Worm (Caenorhabditis elegans) whole organism, mixed stage, embryonic: ENCODE results near the gene T05C12.9.

Experiments used
- M03D4.4 ChIP-seq: sonication (generic microtip); optimal IDR thresholded peaks from 2 replicates; lab custom pipeline; 2017; ENCODE audit warnings: mild to moderate bottlenecking, missing genetic modification characterization, missing compliant biosample characterization
- bed-3 ChIP-seq: fragments of 200-800 bp; sonication (Bioruptor generic); optimal IDR thresholded peaks from 3 replicates; lab custom pipeline; 2018; ENCODE audit warnings: mild to moderate bottlenecking, missing genetic modification characterization, moderate library complexity, missing compliant biosample characterization
- blmp-1 ChIP-seq: fragments of 150-350 bp; optimal IDR thresholded peaks from 2 replicates; lab custom pipeline; 2014; ENCODE audit warnings: missing biosample characterization, missing genetic modification characterization
- ceh-39 ChIP-seq: fragments of 150-350 bp; optimal IDR thresholded peaks from 2 replicates; lab custom pipeline; 2014; ENCODE audit warnings: missing biosample characterization, missing genetic modification characterization
- ceh-43 ChIP-seq: fragments of 200-800 bp; sonication (Bioruptor generic); optimal IDR thresholded peaks from 2 replicates; lab custom pipeline; 2018; ENCODE audit warnings: mild to moderate bottlenecking, missing genetic modification characterization, moderate library complexity, missing compliant biosample characterization
- ceh-83 ChIP-seq: fragments of 200-800 bp; sonication (Bioruptor generic); optimal IDR thresholded peaks from 2 replicates; lab custom pipeline; 2018; ENCODE audit warnings: mild to moderate bottlenecking, missing genetic modification characterization, missing compliant biosample characterization
- ces-1 ChIP-seq: fragments of 150-350 bp; optimal IDR thresholded peaks from 2 replicates; lab custom pipeline; 2014; ENCODE audit warnings: missing biosample characterization, missing genetic modification reagents, missing genetic modification characterization
- cnd-1 ChIP-seq: fragments of 200-800 bp; sonication (Bioruptor generic); optimal IDR thresholded peaks from 2 replicates; lab custom pipeline; 2018; ENCODE audit warnings: mild to moderate bottlenecking, missing genetic modification characterization, missing compliant biosample characterization
- drap-1 ChIP-seq: fragments of 200-800 bp; sonication (Bioruptor generic); optimal IDR thresholded peaks from 3 replicates; lab custom pipeline; 2018; ENCODE audit warnings: mild to moderate bottlenecking, missing genetic modification characterization, missing compliant biosample characterization
- elt-1 ChIP-seq: sonication (generic microtip); optimal IDR thresholded peaks from 2 replicates; lab custom pipeline; 2017; ENCODE audit warnings: missing genetic modification characterization, mild to moderate bottlenecking, missing compliant biosample characterization, antibody characterized with exemption, moderate library complexity, borderline replicate concordance; ENCODE audit not compliant: insufficient read depth
- elt-3 ChIP-seq: fragments of 150-350 bp; optimal IDR thresholded peaks from 2 replicates; lab custom pipeline; 2014; ENCODE audit warnings: missing biosample characterization, missing genetic modification characterization
- flh-1 ChIP-seq: fragments of 200-800 bp; sonication (Bioruptor generic); optimal IDR thresholded peaks from 2 replicates; lab custom pipeline; 2018; ENCODE audit warnings: mild to moderate bottlenecking, missing genetic modification characterization, moderate library complexity, missing compliant biosample characterization
- ham-2 ChIP-seq: fragments of 200-800 bp; sonication (Bioruptor generic); optimal IDR thresholded peaks from 2 replicates; lab custom pipeline; 2018; ENCODE audit warnings: mild to moderate bottlenecking, missing genetic modification characterization, missing compliant biosample characterization
- hlh-1 ChIP-seq: fragments of 150-350 bp; optimal IDR thresholded peaks from 2 replicates; lab custom pipeline; 2014; ENCODE audit warnings: missing biosample characterization, missing genetic modification reagents, missing genetic modification characterization
- lin-13 ChIP-seq: fragments of 150-350 bp; optimal IDR thresholded peaks from 2 replicates; lab custom pipeline; 2014; ENCODE audit warnings: missing biosample characterization, missing genetic modification characterization
- lin-32 ChIP-seq: fragments of 200-800 bp; sonication (Bioruptor generic); optimal IDR thresholded peaks from 2 replicates; lab custom pipeline; 2018; ENCODE audit warnings: mild to moderate bottlenecking, missing genetic modification characterization, missing compliant biosample characterization
- lsy-2 ChIP-seq: fragments of 150-350 bp; optimal IDR thresholded peaks from 2 replicates; lab custom pipeline; 2014; ENCODE audit warnings: missing biosample characterization, missing genetic modification characterization
- mab-5 ChIP-seq: fragments of 150-350 bp; optimal IDR thresholded peaks from 2 replicates; lab custom pipeline; 2014; ENCODE audit warnings: missing biosample characterization, missing genetic modification characterization
- mep-1 ChIP-seq: fragments of 150-350 bp; optimal IDR thresholded peaks from 2 replicates; lab custom pipeline; 2017; ENCODE audit warnings: missing biosample characterization, missing genetic modification reagents, missing genetic modification characterization, inconsistent platforms
- mls-2 ChIP-seq: sonication (generic microtip); optimal IDR thresholded peaks from 2 replicates; lab custom pipeline; 2016; ENCODE audit warnings: mild to moderate bottlenecking, missing genetic modification characterization, moderate library complexity, missing compliant biosample characterization
- nhr-12 ChIP-seq: fragments of 150-350 bp; optimal IDR thresholded peaks from 2 replicates; lab custom pipeline; 2014; ENCODE audit warnings: missing biosample characterization, missing genetic modification characterization
- nhr-2 ChIP-seq: fragments of 150-350 bp; optimal IDR thresholded peaks from 2 replicates; lab custom pipeline; 2014; ENCODE audit warnings: missing biosample characterization, missing genetic modification characterization
- nhr-237 ChIP-seq: fragments of 150-350 bp; optimal IDR thresholded peaks from 2 replicates; lab custom pipeline; 2014; ENCODE audit warnings: missing biosample characterization, missing genetic modification characterization
- nhr-28 ChIP-seq: fragments of 150-350 bp; optimal IDR thresholded peaks from 2 replicates; lab custom pipeline; 2014; ENCODE audit warnings: missing biosample characterization, missing genetic modification characterization
- nhr-76 ChIP-seq: sonication (generic microtip); optimal IDR thresholded peaks from 2 replicates; lab custom pipeline; 2017; ENCODE audit warnings: missing biosample characterization, missing genetic modification characterization
- pha-4 ChIP-seq: fragments of 150-350 bp; optimal IDR thresholded peaks from 2 replicates; lab custom pipeline; 2018; ENCODE audit warnings: missing biosample characterization, missing genetic modification reagents, missing genetic modification characterization
- sem-2 ChIP-seq: fragments of 200-800 bp; sonication (Bioruptor generic); optimal IDR thresholded peaks from 2 replicates; lab custom pipeline; 2018; ENCODE audit warnings: mild to moderate bottlenecking, missing genetic modification characterization, missing compliant biosample characterization
- snpc-4 ChIP-seq: fragments of 150-350 bp; optimal IDR thresholded peaks from 2 replicates; lab custom pipeline; 2014; ENCODE audit warnings: missing biosample characterization, missing genetic modification characterization
- sptf-1 ChIP-seq: sonication (generic microtip); optimal IDR thresholded peaks from 2 replicates; lab custom pipeline; 2017; ENCODE audit warnings: mild to moderate bottlenecking, missing genetic modification characterization, moderate library complexity, missing compliant biosample characterization
- tbx-8 ChIP-seq: fragments of 200-800 bp; sonication (Bioruptor generic); optimal IDR thresholded peaks from 2 replicates; lab custom pipeline; 2018; ENCODE audit warnings: mild to moderate bottlenecking, missing genetic modification characterization, moderate library complexity, missing compliant biosample characterization
- unc-120 ChIP-seq: sonication (generic microtip); optimal IDR thresholded peaks from 2 replicates; lab custom pipeline; 2017; ENCODE audit warnings: missing genetic modification characterization, missing compliant biosample characterization; ENCODE audit not compliant: poor library complexity, severe bottlenecking
- unc-39 ChIP-seq: fragments of 150-350 bp; optimal IDR thresholded peaks from 2 replicates; lab custom pipeline; 2014; ENCODE audit warnings: missing biosample characterization, missing genetic modification characterization
- unc-62 ChIP-seq: fragments of 150-350 bp; optimal IDR thresholded peaks from 2 replicates; lab custom pipeline; 2014; ENCODE audit warnings: missing biosample characterization, missing genetic modification reagents, missing genetic modification characterization
- zip-8 ChIP-seq: fragments of 150-350 bp; optimal IDR thresholded peaks from 2 replicates; lab custom pipeline; 2014; ENCODE audit warnings: missing biosample characterization, missing genetic modification characterization
- ztf-11 ChIP-seq: fragments of 150-350 bp; optimal IDR thresholded peaks from 2 replicates; lab custom pipeline; 2014; ENCODE audit warnings: missing biosample characterization, missing genetic modification characterization

The T05C12.9 gene

DNA sequence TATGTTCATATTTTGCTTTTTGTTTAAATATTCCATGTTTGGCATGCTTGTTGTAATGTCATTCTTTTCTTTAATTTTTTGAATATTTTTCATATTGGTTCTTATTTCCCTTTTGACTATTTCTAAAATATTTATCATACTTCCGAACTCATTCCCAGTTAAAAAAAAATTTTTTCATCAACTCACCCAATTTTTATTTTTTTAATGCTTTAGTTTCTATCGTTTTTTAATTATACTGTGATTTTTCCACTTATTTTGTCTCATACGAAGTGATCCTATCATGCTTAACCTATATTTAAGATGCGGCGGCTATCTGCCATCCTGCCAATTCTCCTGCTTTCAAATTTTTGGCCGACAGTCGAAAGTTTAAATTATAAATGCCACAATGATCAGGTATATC, 5.5 kb upstream of the T05C12.9 start, which contains the start of gene qua-1:
TSS of gene qua-1 (plus strand) at position 301 of the 400 bp plus-strand sequence.
- no peak for TF ChIP-seq mep-1 (tag; lab: Kevin White, UChicago)
- no peak for TF ChIP-seq ceh-83 (GFP tag; lab: Kevin White, UChicago)
- TF ChIP-seq mls-2 (tag; lab: Kevin White, UChicago), result no peak
- no peak for TF ChIP-seq nhr-12 (tag; lab: Kevin White, UChicago)
- no peak for TF ChIP-seq bed-3 (GFP tag; lab: Kevin White, UChicago)
- no peak for TF ChIP-seq flh-1 (GFP tag; lab: Kevin White, UChicago)
- TF ChIP-seq unc-62 (GFP tag; lab: Kevin White, UChicago), result no peak
- no peak for TF ChIP-seq tbx-8 (GFP tag; lab: Kevin White, UChicago)
- no peak for TF ChIP-seq lin-13
- no peak for TF ChIP-seq nhr-2
- no peak for TF ChIP-seq mab-5
- TF ChIP-seq snpc-4, result no peak
- TF ChIP-seq nhr-237 (tag; lab: Kevin White, UChicago), result no peak
- TF ChIP-seq zip-8 (tag; lab: Kevin White, UChicago), result no peak
- TF ChIP-seq nhr-76, result no peak
- TF ChIP-seq drap-1 (GFP tag; lab: Kevin White, UChicago), result no peak
- TF ChIP-seq unc-120 (tag; lab: Kevin White, UChicago), result no peak
- TF ChIP-seq sem-2 (GFP tag; lab: Kevin White, UChicago), result no peak
- TF ChIP-seq ham-2, result no peak

DNA sequence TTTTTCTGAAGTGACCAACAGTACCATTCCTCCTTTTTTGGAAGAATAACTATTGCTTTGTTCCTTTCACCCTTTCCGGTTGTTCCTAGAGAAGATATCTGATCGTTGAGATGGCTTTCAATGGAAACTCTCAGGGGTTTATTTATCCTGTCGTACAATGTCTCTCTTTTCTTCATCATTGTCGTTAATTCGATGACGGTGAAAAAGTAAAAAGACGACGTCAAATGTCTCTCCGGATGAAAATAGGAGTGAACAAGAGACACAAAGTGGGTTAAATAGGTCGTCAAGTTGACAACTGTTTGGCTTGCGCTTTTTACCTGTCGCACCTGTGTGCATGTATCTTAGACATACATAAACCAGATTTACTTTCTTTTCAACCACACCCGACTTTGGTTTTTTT, 896 bp upstream of the T05C12.9 start:
- TF ChIP-seq bed-3 (GFP tag; lab: Kevin White, UChicago) (no peak), cnd-1 (tag; lab: Kevin White, UChicago) (no peak), flh-1 (GFP tag; lab: Kevin White, UChicago) (no peak), nhr-76 (no peak), unc-39 (tag; lab: Kevin White, UChicago) (no peak), tbx-8 (GFP tag; lab: Kevin White, UChicago) (no peak), lin-32 (GFP tag; lab: Kevin White, UChicago) (no peak), ceh-43 (GFP tag; lab: Kevin White, UChicago) (no peak), hlh-1 (tag; lab: Kevin White, UChicago) (no peak), elt-1 (tag; lab: Kevin White, UChicago) (no peak), snpc-4 (no peak), lsy-2 (tag; lab: Kevin White, UChicago) (no peak), mab-5 (no peak), ham-2 (no peak), zip-8 (tag; lab: Kevin White, UChicago) (no peak)
- TF ChIP-seq, all 35 proteins: peak for 0

DNA sequence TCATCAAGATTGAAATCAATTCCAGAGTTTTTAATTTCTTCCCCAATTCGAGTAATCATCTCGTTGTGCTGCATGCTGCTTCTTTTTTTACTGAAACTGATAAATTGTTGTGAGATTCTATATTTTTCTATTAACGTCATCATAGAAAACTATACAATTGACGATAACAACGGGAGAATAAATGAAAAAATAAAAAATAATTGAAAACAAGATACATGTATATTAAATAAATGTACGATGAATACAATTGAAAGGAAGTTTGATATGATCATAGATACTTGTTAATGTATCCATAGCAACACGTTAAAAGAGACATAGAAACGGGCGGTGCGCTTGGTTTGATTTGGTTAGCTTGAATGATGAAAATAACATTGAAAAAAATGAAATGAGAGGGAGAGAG, 2.6 kb downstream of the T05C12.9 start, which contains the start of gene T05C12.8:
TSS of gene T05C12.8 (minus strand) at position 101 of the 400 bp plus-strand sequence.
- TF ChIP-seq ces-1 (GFP tag; lab: Kevin White, UChicago), result peak; percentile 15
- no peak for TF ChIP-seq lin-13

DNA sequence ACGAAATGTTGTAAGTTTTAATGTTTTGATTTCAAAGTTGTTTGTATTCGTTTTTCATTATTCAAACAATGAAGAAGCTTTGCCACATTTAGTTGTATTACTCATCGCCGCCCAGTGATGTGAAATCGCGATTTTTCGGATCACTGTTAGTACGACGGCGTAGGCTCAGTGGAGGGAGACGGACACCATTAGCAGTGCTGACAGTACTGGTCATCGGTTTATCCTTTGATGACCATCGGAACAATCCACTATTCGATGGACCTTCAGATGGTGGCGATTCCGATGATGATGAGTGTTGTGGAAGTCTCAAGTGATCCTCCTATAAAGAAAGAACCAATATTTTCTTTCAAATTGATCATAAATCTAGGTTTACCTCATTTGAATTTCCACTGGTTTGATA, 5.5 kb downstream of the T05C12.9 start:
- TF ChIP-seq nhr-12 (tag; lab: Kevin White, UChicago) (no peak), nhr-2 (no peak), ceh-39 (tag; lab: Kevin White, UChicago) (no peak), unc-62 (GFP tag; lab: Kevin White, UChicago) (no peak), ham-2 (no peak), zip-8 (tag; lab: Kevin White, UChicago) (no peak), lsy-2 (tag; lab: Kevin White, UChicago) (no peak), hlh-1 (tag; lab: Kevin White, UChicago) (no peak), elt-1 (tag; lab: Kevin White, UChicago) (no peak), bed-3 (GFP tag; lab: Kevin White, UChicago) (no peak), sem-2 (GFP tag; lab: Kevin White, UChicago) (no peak), snpc-4 (no peak), flh-1 (GFP tag; lab: Kevin White, UChicago) (no peak), mab-5 (no peak), nhr-76 (no peak)

DNA sequence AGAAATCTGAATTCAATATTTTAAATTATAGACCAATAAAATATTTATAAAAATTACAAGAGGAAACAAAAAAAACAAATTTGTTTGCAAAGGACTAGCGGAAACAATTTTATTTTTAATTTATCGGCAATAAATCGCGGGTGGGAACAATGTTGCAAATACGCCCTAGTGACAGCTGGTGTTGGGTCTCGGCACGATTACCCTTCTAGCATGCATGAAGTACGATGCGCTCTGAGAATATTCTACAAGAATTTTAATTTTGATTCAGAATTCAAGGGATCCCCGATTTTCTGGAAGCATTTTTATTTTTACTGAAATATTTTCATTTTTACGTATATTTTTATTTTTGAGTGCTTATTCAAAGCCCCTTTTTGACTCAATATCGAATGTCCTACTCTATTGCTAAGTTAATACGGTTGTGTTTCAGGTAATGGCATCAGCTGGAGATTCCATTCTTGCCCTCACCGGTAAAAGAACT, 8.0 kb downstream of the T05C12.9 start, which contains the start of the genes mig-5 and cct-1:
TSS of gene mig-5 (minus strand) at position 8 of the 478 bp plus-strand sequence.
TSS of gene cct-1 (plus strand) at position 428 of the 478 bp plus-strand sequence.
- peak; percentile 70 for TF ChIP-seq mab-5
- TF ChIP-seq ztf-11 (tag; lab: Kevin White, UChicago), result no peak
- peak; percentile 40 for TF ChIP-seq drap-1 (GFP tag; lab: Kevin White, UChicago)
- peak; percentile 100 for TF ChIP-seq lsy-2 (tag; lab: Kevin White, UChicago)
- TF ChIP-seq ces-1 (GFP tag; lab: Kevin White, UChicago), result peak; percentile 87
- TF ChIP-seq M03D4.4 (tag; lab: Kevin White, UChicago), result peak; percentile 61
- no peak for TF ChIP-seq elt-1 (tag; lab: Kevin White, UChicago)
- peak; percentile 67 for TF ChIP-seq sptf-1 (tag; lab: Kevin White, UChicago)
- TF ChIP-seq nhr-237 (tag; lab: Kevin White, UChicago), result peak; percentile 96
- peak; percentile 60 for TF ChIP-seq nhr-2
- TF ChIP-seq flh-1 (GFP tag; lab: Kevin White, UChicago), result no peak
- TF ChIP-seq tbx-8 (GFP tag; lab: Kevin White, UChicago), result no peak
- TF ChIP-seq nhr-28 (tag; lab: Kevin White, UChicago), result no peak
- peak; percentile 91 for TF ChIP-seq lin-13
- TF ChIP-seq snpc-4, result no peak
- TF ChIP-seq elt-3 (tag; lab: Kevin White, UChicago), result no peak
- no peak for TF ChIP-seq sem-2 (GFP tag; lab: Kevin White, UChicago)
- peak; percentile 40 for TF ChIP-seq ham-2
- peak; percentile 8 for TF ChIP-seq ceh-43 (GFP tag; lab: Kevin White, UChicago)
- peak; percentile 40 for TF ChIP-seq blmp-1
- peak; percentile 59 for TF ChIP-seq lin-32 (GFP tag; lab: Kevin White, UChicago)
- peak; percentile 96 for TF ChIP-seq pha-4
- TF ChIP-seq unc-120 (tag; lab: Kevin White, UChicago), result no peak
- no peak for TF ChIP-seq zip-8 (tag; lab: Kevin White, UChicago)
- TF ChIP-seq ceh-39 (tag; lab: Kevin White, UChicago), result peak; percentile 91
- no peak for TF ChIP-seq mls-2 (tag; lab: Kevin White, UChicago)
- TF ChIP-seq unc-62 (GFP tag; lab: Kevin White, UChicago), result peak; percentile 86
- TF ChIP-seq nhr-76, result no peak
- TF ChIP-seq mep-1 (tag; lab: Kevin White, UChicago), result peak; percentile 98
- peak; percentile 96 for TF ChIP-seq cnd-1 (tag; lab: Kevin White, UChicago)
- no peak for TF ChIP-seq ceh-83 (GFP tag; lab: Kevin White, UChicago)
